Worm (Caenorhabditis elegans) whole organism, late embryonic: ENCODE results near the gene C01G10.17.

Source experiments
- ceh-14 ChIP-seq: sonication (generic microtip); optimal IDR thresholded peaks from 2 replicates; lab custom pipeline; 2016; ENCODE audit warnings: missing genotype, missing genetic modification characterization, missing compliant biosample characterization
- elt-2 ChIP-seq: sonication (generic microtip); optimal IDR thresholded peaks from 2 replicates; lab custom pipeline; 2016; ENCODE audit warnings: missing genetic modification reagents, missing genetic modification characterization, missing compliant biosample characterization
- gmeb-2 ChIP-seq: sonication (generic microtip); optimal IDR thresholded peaks from 2 replicates; lab custom pipeline; 2016; ENCODE audit warnings: missing genetic modification characterization, inconsistent platforms, missing compliant biosample characterization
- lim-6 ChIP-seq: sonication (generic microtip); optimal IDR thresholded peaks from 2 replicates; lab custom pipeline; 2016; ENCODE audit warnings: missing genetic modification characterization, missing compliant biosample characterization
- ref-2 ChIP-seq: sonication (generic microtip); optimal IDR thresholded peaks from 2 replicates; lab custom pipeline; 2016; ENCODE audit warnings: missing genetic modification characterization, missing compliant biosample characterization
- sdc-2 ChIP-seq: sonication (generic microtip); optimal IDR thresholded peaks from 2 replicates; lab custom pipeline; 2016; ENCODE audit warnings: missing genotype, missing genetic modification characterization, missing compliant biosample characterization
- tbx-2 ChIP-seq: sonication (generic microtip); optimal IDR thresholded peaks from 2 replicates; lab custom pipeline; 2016; ENCODE audit warnings: missing genetic modification characterization, missing compliant biosample characterization

DNA sequence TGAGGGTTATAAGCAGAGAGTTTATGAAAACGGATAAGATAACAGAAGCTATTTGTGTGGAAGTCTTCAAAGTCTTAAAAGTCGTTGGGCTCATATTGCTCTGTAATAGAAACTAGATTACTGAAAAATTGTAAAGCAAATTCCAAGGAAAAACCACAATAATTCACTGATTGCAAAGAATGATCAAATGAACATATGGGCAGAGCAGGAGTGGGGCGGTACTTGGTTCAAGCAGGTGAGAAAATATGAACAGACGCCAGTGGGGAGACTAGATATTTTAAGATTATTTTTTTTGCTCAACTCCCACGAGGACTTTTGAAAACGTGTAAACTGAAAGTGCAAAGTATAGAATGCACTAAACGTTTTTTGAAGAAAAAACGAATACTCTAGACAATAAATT, 41.9 kb downstream of the C01G10.17 start, which contains the start of gene str-171:
- TF ChIP-seq elt-2 (tag; lab: Kevin White, UChicago), result no peak
- no peak for TF ChIP-seq ref-2 (tag; lab: Kevin White, UChicago)
- TF ChIP-seq lim-6 (tag; lab: Kevin White, UChicago), result no peak
- no peak for TF ChIP-seq gmeb-2 (tag; lab: Kevin White, UChicago)
- TF ChIP-seq ceh-14 (tag; lab: Kevin White, UChicago), result no peak
- no peak for TF ChIP-seq tbx-2 (tag; lab: Kevin White, UChicago)
- TF ChIP-seq sdc-2 (tag; lab: Kevin White, UChicago), result no peak
